Worm (Caenorhabditis elegans): Measurements from ENCODE around the gene col-115.

Gene col-115

ce11 chrIV:7956643-7957317 lies 31.7 kb upstream of the col-115 start, which contains the start of gene csr-1:
TSS of gene csr-1 (plus strand) at chrIV:7957267.
- TF ChIP-seq mef-2 (tag; optimal IDR thresholded peaks at IDR 0.05): no peak

DNA sequence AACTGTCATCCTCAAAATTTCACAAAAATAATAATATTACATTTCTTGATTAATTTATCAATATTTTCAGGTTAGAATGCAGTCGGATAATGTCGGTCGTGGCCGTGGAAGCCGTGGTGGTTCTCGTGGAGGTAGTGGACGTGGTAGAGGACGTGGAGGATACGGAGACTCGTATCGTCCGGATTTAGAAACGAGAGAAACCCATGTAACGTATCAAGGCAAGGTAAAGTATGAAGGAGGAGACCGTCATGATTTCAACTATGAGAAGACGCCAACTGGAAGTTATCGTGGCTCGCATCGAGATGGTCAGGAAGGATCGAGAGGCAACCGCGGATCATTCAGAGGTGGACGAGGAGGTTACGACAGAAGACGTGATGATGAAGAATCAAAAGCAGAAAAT lies 31.0 kb upstream of the col-115 start, which contains the start of gene frpr-10:
Gene frpr-10, plus strand, starts transcription at position 301 of the 400 bp plus-strand sequence.
- no peak for TF ChIP-seq Y116A8C.19 (tag; optimal IDR thresholded peaks at IDR 0.05; ENCODE audit: borderline replicate concordance)
- TF ChIP-seq blmp-1 (tag; optimal IDR thresholded peaks at IDR 0.05): no peak
- no peak for TF ChIP-seq unc-130 (tag; optimal IDR thresholded peaks at IDR 0.05)

DNA sequence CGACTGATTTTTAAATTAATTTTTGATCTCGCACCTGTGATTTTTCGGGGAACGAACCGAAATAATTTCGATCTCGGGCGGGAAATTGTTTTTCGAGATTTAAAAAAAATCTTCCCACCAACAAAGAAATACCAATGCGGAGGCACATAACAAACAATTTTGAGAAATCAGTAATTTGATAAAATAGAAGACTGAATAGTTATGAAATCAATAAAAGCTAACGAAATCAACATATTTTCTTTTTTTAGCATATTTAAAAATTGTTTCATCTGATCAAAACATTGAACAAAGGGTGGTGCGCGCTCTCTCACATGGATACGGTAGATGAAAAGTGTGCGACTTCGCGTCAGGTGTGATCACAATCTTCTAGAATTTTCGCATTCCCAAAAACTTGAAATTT lies 30.4 kb upstream of the col-115 start:
- TF ChIP-seq alr-1 (tag; optimal IDR thresholded peaks at IDR 0.05; ENCODE audit: borderline replicate concordance) (no peak), C34B4.2 (tag; optimal IDR thresholded peaks at IDR 0.05) (no peak), blmp-1 (tag; optimal IDR thresholded peaks at IDR 0.05) (no peak), dsc-1 (tag; optimal IDR thresholded peaks at IDR 0.05) (no peak), isw-1 (GFP tag; IDR thresholded peaks at IDR 0.05) (no peak), ama-1 (optimal IDR thresholded peaks at IDR 0.05) (no peak), xbp-1 (tag; optimal IDR thresholded peaks at IDR 0.05) (no peak), lir-3 (tag; optimal IDR thresholded peaks at IDR 0.05; ENCODE audit: poor library complexity) (no peak), nhr-237 (tag; optimal IDR thresholded peaks at IDR 0.05) (no peak), efl-3 (GFP tag; optimal IDR thresholded peaks at IDR 0.05) (no peak), ztf-11 (tag; optimal IDR thresholded peaks at IDR 0.05) (no peak), jun-1 (tag; optimal IDR thresholded peaks at IDR 0.05) (no peak)

DNA sequence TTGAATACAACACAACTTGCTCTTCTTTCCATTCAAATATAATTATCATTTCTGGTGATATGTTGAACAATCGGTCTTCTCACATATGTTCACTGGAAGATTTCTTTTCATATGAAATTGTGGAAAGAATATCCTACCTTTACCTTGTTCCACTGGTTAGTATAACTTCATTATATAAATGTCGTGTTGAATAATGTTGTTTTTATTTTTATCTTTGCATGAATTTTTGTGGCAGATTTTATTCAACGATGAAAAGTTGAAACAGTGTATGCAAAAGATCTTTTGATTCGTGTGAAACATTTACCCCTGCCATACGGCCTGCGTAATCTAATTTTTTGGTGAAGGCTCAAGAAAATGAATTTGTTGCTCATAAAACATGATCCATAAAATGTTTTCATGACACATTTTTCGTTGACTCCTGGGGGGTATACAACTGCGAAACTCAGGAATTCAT lies 26.6 kb upstream of the col-115 start:
- TF ChIP-seq ceh-8 (GFP tag; optimal IDR thresholded peaks at IDR 0.05) (no peak), nhr-90 (tag; optimal IDR thresholded peaks at IDR 0.05; ENCODE audit: poor library complexity) (no peak), fkh-8 (tag; optimal IDR thresholded peaks at IDR 0.05) (no peak), lir-3 (tag; optimal IDR thresholded peaks at IDR 0.05; ENCODE audit: poor library complexity) (no peak), C16A3.4 (tag; optimal IDR thresholded peaks at IDR 0.05) (no peak), tbx-2 (tag; optimal IDR thresholded peaks at IDR 0.05) (no peak), jun-1 (tag; optimal IDR thresholded peaks at IDR 0.05) (no peak), ama-1 (optimal IDR thresholded peaks at IDR 0.05) (no peak), pax-3 (tag; optimal IDR thresholded peaks at IDR 0.05) (no peak), zag-1 (tag; optimal IDR thresholded peaks at IDR 0.05) (no peak), ets-5 (GFP tag; IDR thresholded peaks at IDR 0.05) (no peak), ceh-63 (GFP tag; optimal IDR thresholded peaks at IDR 0.05) (no peak), egl-13 (tag; optimal IDR thresholded peaks at IDR 0.05) (no peak), irx-1 (tag; optimal IDR thresholded peaks at IDR 0.05) (no peak), ceh-82 (tag; optimal IDR thresholded peaks at IDR 0.05) (no peak), lin-15B (tag; optimal IDR thresholded peaks at IDR 0.05) (no peak), ceh-88 (GFP tag; IDR thresholded peaks at IDR 0.05) (no peak), aly-2 (tag; optimal IDR thresholded peaks at IDR 0.05) (no peak), sptf-1 (tag; optimal IDR thresholded peaks at IDR 0.05) (no peak)

- TF ChIP-seq swsn-7 (tag; optimal IDR thresholded peaks at IDR 0.05) (no peak), nhr-77 (tag; optimal IDR thresholded peaks at IDR 0.05) (no peak), ztf-11 (tag; optimal IDR thresholded peaks at IDR 0.05) (no peak), hlh-4 (tag; optimal IDR thresholded peaks at IDR 0.05) (no peak), rnt-1 (tag; optimal IDR thresholded peaks at IDR 0.05) (no peak), sup-37 (GFP tag; optimal IDR thresholded peaks at IDR 0.05) (no peak), pax-3 (tag; optimal IDR thresholded peaks at IDR 0.05) (no peak)
Measured at ce11 chrIV:7967006-7967405, 21.5 kb upstream of the col-115 start, which contains the start of gene F57H12.5. TSS of gene F57H12.5 (plus strand) at chrIV:7967306.
